Fruit fly (Drosophila melanogaster) whole organism, prepupa: Measurements from ENCODE around the gene CG31050.

Experiments used
- CG10631 ChIP-seq: fragments of 200-800 bp; sonication (Bioruptor generic); optimal IDR thresholded peaks from 2 replicates; lab custom pipeline; 2016; ENCODE audit warnings: missing biosample characterization, missing genetic modification characterization
- CG10669 ChIP-seq: fragments of 200-800 bp; sonication (Bioruptor generic); optimal IDR thresholded peaks from 3 replicates; lab custom pipeline; 2018; ENCODE audit warnings: missing biosample characterization, mild to moderate bottlenecking, missing genetic modification characterization, moderate library complexity
- CG11294 ChIP-seq: fragments of 200-800 bp; sonication (Bioruptor generic); IDR thresholded peaks from 2 replicates; pipeline ENCODE4 v1.3.6; 2022; ENCODE audit warnings: missing biosample characterization, missing genetic modification characterization
- CG11762 ChIP-seq: fragments of 200-800 bp; sonication (Bioruptor generic); optimal IDR thresholded peaks from 3 replicates; lab custom pipeline; 2016; ENCODE audit warnings: missing biosample characterization, missing genetic modification characterization; ENCODE audit not compliant: insufficient read depth
- CG15336 ChIP-seq: fragments of 200-800 bp; sonication (Bioruptor generic); IDR thresholded peaks from 2 replicates; pipeline ENCODE4 v1.3.6; 2022; ENCODE audit warnings: missing biosample characterization, missing genetic modification characterization
- CG16779 ChIP-seq: fragments of 200-800 bp; sonication (Bioruptor generic); optimal IDR thresholded peaks from 3 replicates; lab custom pipeline; 2017; ENCODE audit warnings: missing biosample characterization, mild to moderate bottlenecking, missing genetic modification characterization
- CG3032 ChIP-seq: fragments of 200-800 bp; optimal IDR thresholded peaks from 2 replicates; lab custom pipeline; 2019; ENCODE audit warnings: missing biosample characterization, mild to moderate bottlenecking, missing genetic modification characterization, moderate library complexity
- CG31627 ChIP-seq: fragments of 200-800 bp; sonication (Bioruptor generic); optimal IDR thresholded peaks from 3 replicates; lab custom pipeline; 2016; ENCODE audit warnings: missing biosample characterization, missing genetic modification characterization
- CG32006 ChIP-seq: fragments of 200-800 bp; sonication (Bioruptor generic); optimal IDR thresholded peaks from 3 replicates; lab custom pipeline; 2017; ENCODE audit warnings: missing biosample characterization, mild to moderate bottlenecking, missing genetic modification characterization
- CG34406 ChIP-seq: fragments of 200-800 bp; sonication (Bioruptor generic); optimal IDR thresholded peaks from 3 replicates; lab custom pipeline; 2016; ENCODE audit warnings: missing biosample characterization, missing genetic modification characterization
- CG3919 ChIP-seq: fragments of 200-800 bp; sonication (Bioruptor generic); optimal IDR thresholded peaks from 3 replicates; lab custom pipeline; 2016; ENCODE audit warnings: missing biosample characterization, missing genetic modification characterization
- CG4318 ChIP-seq: fragments of 200-800 bp; sonication (Bioruptor generic); optimal IDR thresholded peaks from 3 replicates; lab custom pipeline; 2017; ENCODE audit warnings: missing biosample characterization, mild to moderate bottlenecking, missing genetic modification characterization
- CG6163 ChIP-seq: fragments of 200-800 bp; sonication (Bioruptor generic); IDR thresholded peaks from 3 replicates; pipeline ENCODE4 v1.3.6; 2022; ENCODE audit warnings: missing biosample characterization, missing genetic modification characterization
- CG6276 ChIP-seq: fragments of 200-800 bp; sonication (Bioruptor generic); optimal IDR thresholded peaks from 2 replicates; lab custom pipeline; 2017; ENCODE audit warnings: missing biosample characterization, mild to moderate bottlenecking, missing genetic modification characterization
- CG6792 ChIP-seq: fragments of 200-800 bp; sonication (Bioruptor generic); optimal IDR thresholded peaks from 3 replicates; lab custom pipeline; 2016; ENCODE audit warnings: missing biosample characterization, missing genetic modification characterization
- CG6808 ChIP-seq: fragments of 200-800 bp; sonication (Bioruptor generic); optimal IDR thresholded peaks from 3 replicates; lab custom pipeline; 2017; ENCODE audit warnings: missing biosample characterization, missing genetic modification characterization, mild to moderate bottlenecking, moderate library complexity, missing genetic modification reagents
- CG6854 ChIP-seq: fragments of 200-800 bp; sonication (Bioruptor generic); optimal IDR thresholded peaks from 2 replicates; lab custom pipeline; 2017; ENCODE audit warnings: missing biosample characterization, mild to moderate bottlenecking, missing genetic modification characterization
- CG7368 ChIP-seq: fragments of 200-800 bp; sonication (Bioruptor generic); optimal IDR thresholded peaks from 3 replicates; lab custom pipeline; 2016; ENCODE audit warnings: missing biosample characterization, missing genetic modification characterization
- CG8119 ChIP-seq: fragments of 200-800 bp; sonication (Bioruptor generic); IDR thresholded peaks from 3 replicates; pipeline ENCODE4 v1.3.6; 2022; ENCODE audit warnings: missing biosample characterization, missing genetic modification characterization
- CG8319 ChIP-seq: fragments of 200-800 bp; sonication (Bioruptor generic); optimal IDR thresholded peaks from 3 replicates; lab custom pipeline; 2016; ENCODE audit warnings: missing biosample characterization, missing genetic modification characterization
- CG8632 ChIP-seq: fragments of 200-800 bp; sonication (Bioruptor generic); optimal IDR thresholded peaks from 3 replicates; lab custom pipeline; 2016; ENCODE audit warnings: missing biosample characterization, missing genetic modification characterization
- CG9139 ChIP-seq: fragments of 200-800 bp; sonication (Bioruptor generic); optimal IDR thresholded peaks from 3 replicates; lab custom pipeline; 2017; ENCODE audit warnings: missing biosample characterization, mild to moderate bottlenecking, missing genetic modification characterization
- Eip93F ChIP-seq: fragments of 200-800 bp; sonication (Bioruptor generic); optimal IDR thresholded peaks from 2 replicates; lab custom pipeline; 2016; ENCODE audit warnings: missing biosample characterization, mild to moderate bottlenecking, missing genetic modification characterization
- Ets21C ChIP-seq: fragments of 200-800 bp; sonication (Bioruptor generic); optimal IDR thresholded peaks from 3 replicates; lab custom pipeline; 2016; ENCODE audit warnings: missing biosample characterization, missing genetic modification characterization
- Ets96B ChIP-seq: fragments of 200-800 bp; optimal IDR thresholded peaks from 2 replicates; lab custom pipeline; 2019; ENCODE audit warnings: missing biosample characterization, mild to moderate bottlenecking, missing genetic modification characterization, moderate library complexity
- Gug ChIP-seq: fragments of 200-800 bp; sonication (Bioruptor generic); IDR thresholded peaks from 2 replicates; pipeline ENCODE4 v1.3.6; 2022; ENCODE audit warnings: missing biosample characterization, missing genetic modification characterization
- Hr38 ChIP-seq: sonication (Bioruptor generic); optimal IDR thresholded peaks from 2 replicates; lab custom pipeline; 2016; ENCODE audit warnings: missing biosample characterization, missing genetic modification characterization
- Hr39 ChIP-seq: fragments of 200-800 bp; sonication (Bioruptor generic); optimal IDR thresholded peaks from 2 replicates; lab custom pipeline; 2016; ENCODE audit warnings: missing biosample characterization, missing genetic modification characterization
- Hr4 ChIP-seq: fragments of 200-800 bp; sonication (Bioruptor generic); optimal IDR thresholded peaks from 3 replicates; lab custom pipeline; 2016; ENCODE audit warnings: missing biosample characterization, missing genetic modification characterization
- Lpt ChIP-seq: fragments of 200-800 bp; sonication (Bioruptor generic); optimal IDR thresholded peaks from 3 replicates; lab custom pipeline; 2016; ENCODE audit warnings: missing biosample characterization, missing genetic modification characterization
- Met ChIP-seq: fragments of 200-800 bp; sonication (Bioruptor generic); optimal IDR thresholded peaks from 3 replicates; lab custom pipeline; 2016; ENCODE audit warnings: missing biosample characterization, missing genetic modification characterization
- OdsH ChIP-seq: fragments of 200-800 bp; sonication (Bioruptor generic); optimal IDR thresholded peaks from 3 replicates; lab custom pipeline; 2016; ENCODE audit warnings: missing biosample characterization, missing genetic modification characterization
- Sox102F ChIP-seq: fragments of 200-800 bp; sonication (Bioruptor generic); optimal IDR thresholded peaks from 2 replicates; lab custom pipeline; 2016; ENCODE audit warnings: missing biosample characterization, mild to moderate bottlenecking, missing genetic modification characterization
- Sox14 ChIP-seq: fragments of 200-800 bp; sonication (Bioruptor generic); optimal IDR thresholded peaks from 3 replicates; lab custom pipeline; 2016; ENCODE audit warnings: missing biosample characterization, missing genetic modification characterization
- Sox15 ChIP-seq: fragments of 200-800 bp; sonication (Bioruptor generic); optimal IDR thresholded peaks from 3 replicates; lab custom pipeline; 2016; ENCODE audit warnings: missing biosample characterization, missing genetic modification characterization
- achi ChIP-seq: fragments of 200-800 bp; sonication (Bioruptor generic); optimal IDR thresholded peaks from 3 replicates; lab custom pipeline; 2016; ENCODE audit warnings: missing biosample characterization, missing genetic modification characterization
- acj6 ChIP-seq: fragments of 200-800 bp; sonication (Bioruptor generic); optimal IDR thresholded peaks from 3 replicates; lab custom pipeline; 2016; ENCODE audit warnings: missing biosample characterization, missing genetic modification characterization
- cyc ChIP-seq: fragments of 200-800 bp; sonication (Bioruptor generic); optimal IDR thresholded peaks from 3 replicates; lab custom pipeline; 2016; ENCODE audit warnings: missing biosample characterization, missing genetic modification characterization
- dac ChIP-seq: fragments of 200-800 bp; sonication (Bioruptor generic); optimal IDR thresholded peaks from 2 replicates; lab custom pipeline; 2017; ENCODE audit warnings: missing biosample characterization, mild to moderate bottlenecking, missing genetic modification characterization
- dsx ChIP-seq: fragments of 200-800 bp; optimal IDR thresholded peaks from 3 replicates; lab custom pipeline; 2019; ENCODE audit warnings: missing biosample characterization, mild to moderate bottlenecking, missing genetic modification characterization, moderate library complexity; ENCODE audit not compliant: poor library complexity, severe bottlenecking
- eg ChIP-seq: fragments of 200-800 bp; sonication (Bioruptor generic); IDR thresholded peaks from 3 replicates; pipeline ENCODE4 v1.3.6; 2022; ENCODE audit warnings: missing biosample characterization, missing genetic modification characterization
- esn ChIP-seq: fragments of 200-800 bp; sonication (Bioruptor generic); optimal IDR thresholded peaks from 2 replicates; lab custom pipeline; 2016; ENCODE audit warnings: missing biosample characterization, mild to moderate bottlenecking, missing genetic modification characterization, moderate library complexity
- fd85E ChIP-seq: fragments of 200-800 bp; sonication (Bioruptor generic); optimal IDR thresholded peaks from 3 replicates; lab custom pipeline; 2016; ENCODE audit warnings: missing biosample characterization, missing genetic modification characterization
- lz ChIP-seq: fragments of 200-800 bp; sonication (Bioruptor generic); optimal IDR thresholded peaks from 3 replicates; lab custom pipeline; 2016; ENCODE audit warnings: missing biosample characterization, missing genetic modification characterization
- net ChIP-seq: fragments of 200-800 bp; sonication (Bioruptor generic); optimal IDR thresholded peaks from 3 replicates; lab custom pipeline; 2016; ENCODE audit warnings: missing biosample characterization, missing genetic modification characterization
- pdm3 ChIP-seq: fragments of 200-800 bp; sonication (Bioruptor generic); optimal IDR thresholded peaks from 3 replicates; lab custom pipeline; 2016; ENCODE audit warnings: missing biosample characterization, missing genetic modification characterization
- spab ChIP-seq: fragments of 200-800 bp; sonication (Bioruptor generic); optimal IDR thresholded peaks from 2 replicates; lab custom pipeline; 2017; ENCODE audit warnings: missing biosample characterization, mild to moderate bottlenecking, missing genetic modification characterization, missing genetic modification reagents
- svp ChIP-seq: fragments of 200-800 bp; sonication (Bioruptor generic); peaks from one replicate; lab custom pipeline; 2016; ENCODE audit warnings: missing biosample characterization, missing genetic modification characterization
- topi ChIP-seq: fragments of 200-800 bp; sonication (Bioruptor generic); optimal IDR thresholded peaks from 3 replicates; lab custom pipeline; 2016; ENCODE audit warnings: missing biosample characterization, missing genetic modification characterization
- vri ChIP-seq: fragments of 200-800 bp; sonication (Bioruptor generic); optimal IDR thresholded peaks from 3 replicates; lab custom pipeline; 2016; ENCODE audit warnings: missing biosample characterization, mild to moderate bottlenecking, missing genetic modification characterization

The CG31050 gene

dm6 chr3R:28633746-28634145 lies 16.5 kb downstream of the CG31050 start (continued):
- TF ChIP-seq dac (GFP tag; lab: Kevin White, UChicago): peak; percentile 9
- TF ChIP-seq spab: peak; percentile 23
- peak; percentile 51 for TF ChIP-seq CG7368
- peak; percentile 34 for TF ChIP-seq CG6854 (GFP tag; lab: Kevin White, UChicago)
- peak; percentile 38; the same call in 1 of the 3 replicates for TF ChIP-seq CG6163 (GFP tag; lab: Robert Waterston, UW)
- TF ChIP-seq CG3032: peak; percentile 24
- TF ChIP-seq esn (GFP tag; lab: Kevin White, UChicago): peak; percentile 87
- TF ChIP-seq fd85E (GFP tag; lab: Kevin White, UChicago): no peak

dm6 chr3R:28631753-28632152 lies 18.5 kb downstream of the CG31050 start:
- TF ChIP-seq Met (GFP tag; lab: Kevin White, UChicago) (peak; percentile 43), dsx (GFP tag; lab: Kevin White, UChicago) (peak; percentile 30), CG6854 (GFP tag; lab: Kevin White, UChicago) (no peak), CG16779 (tag; lab: Kevin White, UChicago) (no peak), cyc (GFP tag; lab: Kevin White, UChicago) (peak; percentile 75), achi (GFP tag; lab: Kevin White, UChicago) (peak; percentile 66), esn (GFP tag; lab: Kevin White, UChicago) (peak; percentile 47), CG34406 (GFP tag; lab: Kevin White, UChicago) (no peak), CG9139 (GFP tag; lab: Kevin White, UChicago) (no peak), Hr4 (GFP tag; lab: Kevin White, UChicago) (peak; percentile 57), topi (peak; percentile 57), CG6163 (GFP tag; lab: Robert Waterston, UW) (peak; percentile 82), CG15336 (GFP tag; lab: Robert Waterston, UW) (peak; percentile 61), Sox14 (no peak), svp (peak; percentile 54), Sox102F (peak; percentile 5), CG3032 (no peak), CG4318 (GFP tag; lab: Kevin White, UChicago) (peak; percentile 14), dac (GFP tag; lab: Kevin White, UChicago) (no peak), CG8632 (GFP tag; lab: Kevin White, UChicago) (no peak), Eip93F (no peak), Hr38 (GFP tag; lab: Kevin White, UChicago) (no peak), CG32006 (GFP tag; lab: Kevin White, UChicago) (peak; percentile 61), Ets96B (tag; lab: Kevin White, UChicago) (peak; percentile 26), CG6792 (peak; percentile 32), Ets21C (peak; percentile 17), CG10669 (peak; percentile 53), CG11762 (GFP tag; lab: Kevin White, UChicago) (peak; percentile 28), CG31627 (GFP tag; lab: Kevin White, UChicago) (no peak), CG8119 (GFP tag; lab: Robert Waterston, UW) (peak; percentile 50; the same call in 1 of the 3 replicates), pdm3 (GFP tag; lab: Kevin White, UChicago) (peak; percentile 17), net (no peak), CG10631 (GFP tag; lab: Kevin White, UChicago) (peak; percentile 51), Gug (GFP tag; lab: Robert Waterston, UW) (0 out of 2 replicates have a peak, but pooled peaks have one; percentile 48), CG6276 (peak; percentile 9), Hr39 (GFP tag; lab: Kevin White, UChicago) (peak; percentile 26), Sox15 (GFP tag; lab: Kevin White, UChicago) (no peak), CG6808 (GFP tag; lab: Kevin White, UChicago) (no peak), CG7368 (peak; percentile 48), lz (GFP tag; lab: Kevin White, UChicago) (peak; percentile 41), Lpt (GFP tag; lab: Kevin White, UChicago) (peak; percentile 46), eg (GFP tag; lab: Robert Waterston, UW) (peak; percentile 78), CG3919 (GFP tag; lab: Kevin White, UChicago) (peak; percentile 62), acj6 (peak; percentile 41), vri (GFP tag; lab: Kevin White, UChicago) (no peak), CG11294 (peak; percentile 40; the same call in 1 of the 2 replicates), OdsH (GFP tag; lab: Kevin White, UChicago) (peak; percentile 32), CG8319 (no peak)
